Worm (Caenorhabditis elegans): ENCODE measurements around the gene snt-5.

DNA sequence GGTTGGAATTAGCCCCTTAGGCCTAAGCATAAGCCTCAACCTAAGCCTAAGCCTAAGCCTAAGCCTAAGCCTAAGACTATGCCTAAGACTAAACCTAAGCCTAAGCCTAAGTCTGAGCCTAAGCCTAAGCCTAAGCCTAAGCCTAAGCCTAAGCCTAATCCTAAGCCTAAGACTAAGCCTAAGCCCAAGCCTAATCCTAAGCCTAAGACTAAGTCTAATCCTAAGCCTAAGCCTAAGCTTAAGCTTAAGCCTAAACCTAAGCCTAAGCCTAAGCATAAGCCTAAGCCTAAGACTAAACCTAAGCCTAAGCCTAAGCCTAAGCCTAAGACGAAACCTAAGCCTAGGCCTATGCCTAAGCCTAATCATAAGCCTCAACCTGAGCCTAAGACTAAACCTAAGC is 12.0 kb upstream of the snt-5 start:
- no peak for TF ChIP-seq unc-39 (tag; optimal IDR thresholded peaks at IDR 0.05)
- TF ChIP-seq ceh-82 (tag; optimal IDR thresholded peaks at IDR 0.05): no peak
- no peak for TF ChIP-seq gmeb-1 (tag; optimal IDR thresholded peaks at IDR 0.05)

Measured in whole organism, L2 larva.